Fruit fly (Drosophila melanogaster) whole organism, prepupa: ENCODE results near the gene Ptpmeg2.

ENCODE experiments used
- Blimp-1 ChIP-seq: fragments of 200-800 bp; sonication (Bioruptor generic); optimal IDR thresholded peaks from 3 replicates; lab custom pipeline; 2017; ENCODE audit warnings: missing biosample characterization, missing genetic modification characterization, mild to moderate bottlenecking, moderate library complexity, missing genetic modification reagents
- CG10631 ChIP-seq: fragments of 200-800 bp; sonication (Bioruptor generic); optimal IDR thresholded peaks from 2 replicates; lab custom pipeline; 2016; ENCODE audit warnings: missing biosample characterization, missing genetic modification characterization
- CG11294 ChIP-seq: fragments of 200-800 bp; sonication (Bioruptor generic); IDR thresholded peaks from 2 replicates; pipeline ENCODE4 v1.3.6; 2022; ENCODE audit warnings: missing biosample characterization, missing genetic modification characterization
- CG11762 ChIP-seq: fragments of 200-800 bp; sonication (Bioruptor generic); optimal IDR thresholded peaks from 3 replicates; lab custom pipeline; 2016; ENCODE audit warnings: missing biosample characterization, missing genetic modification characterization; ENCODE audit not compliant: insufficient read depth
- CG15336 ChIP-seq: fragments of 200-800 bp; sonication (Bioruptor generic); IDR thresholded peaks from 2 replicates; pipeline ENCODE4 v1.3.6; 2022; ENCODE audit warnings: missing biosample characterization, missing genetic modification characterization
- CG1621 ChIP-seq: fragments of 200-800 bp; sonication (Bioruptor generic); optimal IDR thresholded peaks from 3 replicates; lab custom pipeline; 2018; ENCODE audit warnings: missing biosample characterization, mild to moderate bottlenecking, missing genetic modification characterization
- CG16779 ChIP-seq: fragments of 200-800 bp; sonication (Bioruptor generic); optimal IDR thresholded peaks from 3 replicates; lab custom pipeline; 2017; ENCODE audit warnings: missing biosample characterization, mild to moderate bottlenecking, missing genetic modification characterization
- CG3032 ChIP-seq: fragments of 200-800 bp; optimal IDR thresholded peaks from 2 replicates; lab custom pipeline; 2019; ENCODE audit warnings: missing biosample characterization, mild to moderate bottlenecking, missing genetic modification characterization, moderate library complexity
- CG32006 ChIP-seq: fragments of 200-800 bp; sonication (Bioruptor generic); optimal IDR thresholded peaks from 3 replicates; lab custom pipeline; 2017; ENCODE audit warnings: missing biosample characterization, mild to moderate bottlenecking, missing genetic modification characterization
- CG34406 ChIP-seq: fragments of 200-800 bp; sonication (Bioruptor generic); optimal IDR thresholded peaks from 3 replicates; lab custom pipeline; 2016; ENCODE audit warnings: missing biosample characterization, missing genetic modification characterization
- CG3919 ChIP-seq: fragments of 200-800 bp; sonication (Bioruptor generic); optimal IDR thresholded peaks from 3 replicates; lab custom pipeline; 2016; ENCODE audit warnings: missing biosample characterization, missing genetic modification characterization
- CG4318 ChIP-seq: fragments of 200-800 bp; sonication (Bioruptor generic); optimal IDR thresholded peaks from 3 replicates; lab custom pipeline; 2017; ENCODE audit warnings: missing biosample characterization, mild to moderate bottlenecking, missing genetic modification characterization
- CG6163 ChIP-seq: fragments of 200-800 bp; sonication (Bioruptor generic); IDR thresholded peaks from 3 replicates; pipeline ENCODE4 v1.3.6; 2022; ENCODE audit warnings: missing biosample characterization, missing genetic modification characterization
- CG6276 ChIP-seq: fragments of 200-800 bp; sonication (Bioruptor generic); optimal IDR thresholded peaks from 2 replicates; lab custom pipeline; 2017; ENCODE audit warnings: missing biosample characterization, mild to moderate bottlenecking, missing genetic modification characterization
- CG6792 ChIP-seq: fragments of 200-800 bp; sonication (Bioruptor generic); optimal IDR thresholded peaks from 3 replicates; lab custom pipeline; 2016; ENCODE audit warnings: missing biosample characterization, missing genetic modification characterization
- CG6808 ChIP-seq: fragments of 200-800 bp; sonication (Bioruptor generic); optimal IDR thresholded peaks from 3 replicates; lab custom pipeline; 2017; ENCODE audit warnings: missing biosample characterization, missing genetic modification characterization, mild to moderate bottlenecking, moderate library complexity, missing genetic modification reagents
- CG6854 ChIP-seq: fragments of 200-800 bp; sonication (Bioruptor generic); optimal IDR thresholded peaks from 2 replicates; lab custom pipeline; 2017; ENCODE audit warnings: missing biosample characterization, mild to moderate bottlenecking, missing genetic modification characterization
- CG7368 ChIP-seq: fragments of 200-800 bp; sonication (Bioruptor generic); optimal IDR thresholded peaks from 3 replicates; lab custom pipeline; 2016; ENCODE audit warnings: missing biosample characterization, missing genetic modification characterization
- CG8119 ChIP-seq: fragments of 200-800 bp; sonication (Bioruptor generic); IDR thresholded peaks from 3 replicates; pipeline ENCODE4 v1.3.6; 2022; ENCODE audit warnings: missing biosample characterization, missing genetic modification characterization
- Eip75B ChIP-seq: fragments of 200-800 bp; sonication (Bioruptor generic); optimal IDR thresholded peaks from 3 replicates; lab custom pipeline; 2016; ENCODE audit warnings: missing biosample characterization, missing genetic modification characterization
- Eip78C ChIP-seq: fragments of 200-800 bp; sonication (Bioruptor generic); peaks from one replicate; lab custom pipeline; 2016; ENCODE audit warnings: missing biosample characterization, missing genetic modification characterization
- Eip93F ChIP-seq: fragments of 200-800 bp; sonication (Bioruptor generic); optimal IDR thresholded peaks from 2 replicates; lab custom pipeline; 2016; ENCODE audit warnings: missing biosample characterization, mild to moderate bottlenecking, missing genetic modification characterization
- Ets21C ChIP-seq: fragments of 200-800 bp; sonication (Bioruptor generic); optimal IDR thresholded peaks from 3 replicates; lab custom pipeline; 2016; ENCODE audit warnings: missing biosample characterization, missing genetic modification characterization
- Ets96B ChIP-seq: fragments of 200-800 bp; optimal IDR thresholded peaks from 2 replicates; lab custom pipeline; 2019; ENCODE audit warnings: missing biosample characterization, mild to moderate bottlenecking, missing genetic modification characterization, moderate library complexity
- Hr38 ChIP-seq: sonication (Bioruptor generic); optimal IDR thresholded peaks from 2 replicates; lab custom pipeline; 2016; ENCODE audit warnings: missing biosample characterization, missing genetic modification characterization
- Hr39 ChIP-seq: fragments of 200-800 bp; sonication (Bioruptor generic); optimal IDR thresholded peaks from 2 replicates; lab custom pipeline; 2016; ENCODE audit warnings: missing biosample characterization, missing genetic modification characterization
- Lpt ChIP-seq: fragments of 200-800 bp; sonication (Bioruptor generic); optimal IDR thresholded peaks from 3 replicates; lab custom pipeline; 2016; ENCODE audit warnings: missing biosample characterization, missing genetic modification characterization
- Met ChIP-seq: fragments of 200-800 bp; sonication (Bioruptor generic); optimal IDR thresholded peaks from 3 replicates; lab custom pipeline; 2016; ENCODE audit warnings: missing biosample characterization, missing genetic modification characterization
- OdsH ChIP-seq: fragments of 200-800 bp; sonication (Bioruptor generic); optimal IDR thresholded peaks from 3 replicates; lab custom pipeline; 2016; ENCODE audit warnings: missing biosample characterization, missing genetic modification characterization
- Smox ChIP-seq: fragments of 200-800 bp; sonication (Bioruptor generic); optimal IDR thresholded peaks from 3 replicates; lab custom pipeline; 2016; ENCODE audit warnings: missing biosample characterization, missing genetic modification characterization
- Sox102F ChIP-seq: fragments of 200-800 bp; sonication (Bioruptor generic); optimal IDR thresholded peaks from 2 replicates; lab custom pipeline; 2016; ENCODE audit warnings: missing biosample characterization, mild to moderate bottlenecking, missing genetic modification characterization
- Sox15 ChIP-seq: fragments of 200-800 bp; sonication (Bioruptor generic); optimal IDR thresholded peaks from 3 replicates; lab custom pipeline; 2016; ENCODE audit warnings: missing biosample characterization, missing genetic modification characterization
- achi ChIP-seq: fragments of 200-800 bp; sonication (Bioruptor generic); optimal IDR thresholded peaks from 3 replicates; lab custom pipeline; 2016; ENCODE audit warnings: missing biosample characterization, missing genetic modification characterization
- acj6 ChIP-seq: fragments of 200-800 bp; sonication (Bioruptor generic); optimal IDR thresholded peaks from 3 replicates; lab custom pipeline; 2016; ENCODE audit warnings: missing biosample characterization, missing genetic modification characterization
- cyc ChIP-seq: fragments of 200-800 bp; sonication (Bioruptor generic); optimal IDR thresholded peaks from 3 replicates; lab custom pipeline; 2016; ENCODE audit warnings: missing biosample characterization, missing genetic modification characterization
- dac ChIP-seq: fragments of 200-800 bp; sonication (Bioruptor generic); optimal IDR thresholded peaks from 2 replicates; lab custom pipeline; 2017; ENCODE audit warnings: missing biosample characterization, mild to moderate bottlenecking, missing genetic modification characterization
- dsx ChIP-seq: fragments of 200-800 bp; optimal IDR thresholded peaks from 3 replicates; lab custom pipeline; 2019; ENCODE audit warnings: missing biosample characterization, mild to moderate bottlenecking, missing genetic modification characterization, moderate library complexity; ENCODE audit not compliant: poor library complexity, severe bottlenecking
- eg ChIP-seq: fragments of 200-800 bp; sonication (Bioruptor generic); IDR thresholded peaks from 3 replicates; pipeline ENCODE4 v1.3.6; 2022; ENCODE audit warnings: missing biosample characterization, missing genetic modification characterization
- esn ChIP-seq: fragments of 200-800 bp; sonication (Bioruptor generic); optimal IDR thresholded peaks from 2 replicates; lab custom pipeline; 2016; ENCODE audit warnings: missing biosample characterization, mild to moderate bottlenecking, missing genetic modification characterization, moderate library complexity
- fd85E ChIP-seq: fragments of 200-800 bp; sonication (Bioruptor generic); optimal IDR thresholded peaks from 3 replicates; lab custom pipeline; 2016; ENCODE audit warnings: missing biosample characterization, missing genetic modification characterization
- fkh ChIP-seq: fragments of 200-800 bp; sonication (Bioruptor generic); optimal IDR thresholded peaks from 3 replicates; lab custom pipeline; 2017; ENCODE audit warnings: missing biosample characterization, mild to moderate bottlenecking, missing genetic modification characterization, moderate library complexity
- net ChIP-seq: fragments of 200-800 bp; sonication (Bioruptor generic); optimal IDR thresholded peaks from 3 replicates; lab custom pipeline; 2016; ENCODE audit warnings: missing biosample characterization, missing genetic modification characterization
- pdm3 ChIP-seq: fragments of 200-800 bp; sonication (Bioruptor generic); optimal IDR thresholded peaks from 3 replicates; lab custom pipeline; 2016; ENCODE audit warnings: missing biosample characterization, missing genetic modification characterization
- salr ChIP-seq, 2 experiments: fragments of 200-800 bp; sonication (Bioruptor generic); optimal IDR thresholded peaks; 3 replicates each; lab custom pipeline; 2016 to 2018; ENCODE audit warnings: missing biosample characterization in 2 of 2, missing genetic modification characterization in 2 of 2, mild to moderate bottlenecking in 1 of 2
- spab ChIP-seq: fragments of 200-800 bp; sonication (Bioruptor generic); optimal IDR thresholded peaks from 2 replicates; lab custom pipeline; 2017; ENCODE audit warnings: missing biosample characterization, mild to moderate bottlenecking, missing genetic modification characterization, missing genetic modification reagents
- ss ChIP-seq, 2 experiments: fragments of 200-800 bp; sonication (Bioruptor generic); optimal IDR thresholded peaks; 2 replicates in 1 of 2; 3 replicates in 1 of 2; lab custom pipeline; 2017 to 2018; ENCODE audit warnings: mild to moderate bottlenecking in 2 of 2, missing biosample characterization in 2 of 2, missing genetic modification characterization in 2 of 2, moderate library complexity in 1 of 2
- svp ChIP-seq: fragments of 200-800 bp; sonication (Bioruptor generic); peaks from one replicate; lab custom pipeline; 2016; ENCODE audit warnings: missing biosample characterization, missing genetic modification characterization
- vri ChIP-seq: fragments of 200-800 bp; sonication (Bioruptor generic); optimal IDR thresholded peaks from 3 replicates; lab custom pipeline; 2016; ENCODE audit warnings: missing biosample characterization, mild to moderate bottlenecking, missing genetic modification characterization

Gene Ptpmeg2

dm6 chrX:9580544-9580943 is 78.4 kb downstream of the Ptpmeg2 start:
- TF ChIP-seq CG8119 (0 out of 3 replicates have a peak, but pooled peaks have one; percentile 17), ss (GFP tag; optimal IDR thresholded peaks at IDR 0.05; lab: Kevin White, UChicago) (peak; percentile 52 to 72), Blimp-1 (GFP tag; lab: Kevin White, UChicago) (peak; percentile 77), Lpt (GFP tag; lab: Kevin White, UChicago) (no peak), Eip75B (peak; percentile 13), eg (0 out of 3 replicates have a peak, but pooled peaks have one; percentile 16), dsx (GFP tag; lab: Kevin White, UChicago) (peak; percentile 15), esn (GFP tag; lab: Kevin White, UChicago) (no peak)

DNA sequence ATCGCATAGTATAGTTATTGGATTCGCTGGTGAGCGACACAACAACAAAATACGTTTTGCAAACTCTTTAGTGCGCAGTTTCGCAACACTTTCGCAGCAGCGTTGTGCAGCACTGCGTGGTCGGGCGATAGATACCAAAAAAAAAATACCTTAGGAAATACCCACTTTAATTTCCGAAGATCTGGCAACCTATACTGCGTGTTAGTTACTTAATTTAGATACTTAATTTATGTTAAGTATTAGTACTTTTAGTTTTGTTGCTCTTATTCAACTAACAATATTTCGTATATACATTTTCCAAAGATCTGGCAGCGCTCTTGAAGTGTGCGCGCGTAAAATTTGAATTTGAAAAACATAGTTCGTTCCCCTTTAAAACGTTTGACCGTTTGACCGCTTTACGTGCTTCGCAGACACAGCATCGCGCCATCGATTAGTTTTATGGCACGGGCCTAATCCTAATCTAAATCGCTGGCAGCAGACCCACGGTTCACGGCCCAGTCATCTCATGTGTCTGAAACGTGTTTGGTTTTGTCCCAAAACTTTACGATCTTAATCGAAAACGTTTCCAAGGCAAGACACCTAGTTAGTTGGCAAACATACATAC is 78.9 kb downstream of the Ptpmeg2 start, which contains the start of gene LPCAT:
LPCAT (minus strand) TSS at position 70 of the 604 bp plus-strand sequence.
- peak; percentile 41 for TF ChIP-seq Ets21C (GFP tag; lab: Kevin White, UChicago)
- peak in 1 of 2 experiments; percentile 0 for TF ChIP-seq salr (GFP tag; optimal IDR thresholded peaks at IDR 0.05; lab: Kevin White, UChicago)
- peak; percentile 74; the same call in 2 of the 3 replicates for TF ChIP-seq eg
- peak; percentile 14 for TF ChIP-seq acj6 (GFP tag; lab: Kevin White, UChicago)
- TF ChIP-seq dsx (GFP tag; lab: Kevin White, UChicago): no peak
- peak; percentile 56 for TF ChIP-seq achi (GFP tag; lab: Kevin White, UChicago)
- no peak for TF ChIP-seq fkh (GFP tag; lab: Kevin White, UChicago)
- TF ChIP-seq CG4318: no peak
- peak; percentile 36 for TF ChIP-seq pdm3 (GFP tag; lab: Kevin White, UChicago)
- no peak for TF ChIP-seq fd85E (GFP tag; lab: Kevin White, UChicago)
- peak; percentile 71 for TF ChIP-seq Hr39
- no peak for TF ChIP-seq Lpt (GFP tag; lab: Kevin White, UChicago)
- peak; percentile 48 for TF ChIP-seq Sox15 (GFP tag; lab: Kevin White, UChicago)
- TF ChIP-seq Ets96B (tag; lab: Kevin White, UChicago): peak; percentile 48
- no peak for TF ChIP-seq CG6854 (GFP tag; lab: Kevin White, UChicago)
- no peak for TF ChIP-seq CG34406 (GFP tag; lab: Kevin White, UChicago)
- peak; percentile 82 for TF ChIP-seq svp (GFP tag; lab: Kevin White, UChicago)
- peak; percentile 36 for TF ChIP-seq esn (GFP tag; lab: Kevin White, UChicago)
- TF ChIP-seq Hr38 (GFP tag; lab: Kevin White, UChicago): no peak
- TF ChIP-seq CG6276 (GFP tag; lab: Kevin White, UChicago): no peak
- TF ChIP-seq CG8119: peak; percentile 57; the same call in 2 of the 3 replicates
- TF ChIP-seq Met: peak; percentile 48
- peak; percentile 23 for TF ChIP-seq Smox (GFP tag; lab: Kevin White, UChicago)
- TF ChIP-seq CG3919 (GFP tag; lab: Kevin White, UChicago): peak; percentile 61
- no peak for TF ChIP-seq CG7368 (GFP tag; lab: Kevin White, UChicago)
- peak; percentile 70 for TF ChIP-seq CG6163 (GFP tag; lab: Robert Waterston, UW)
- TF ChIP-seq Eip78C (GFP tag; lab: Kevin White, UChicago): peak; percentile 92
- TF ChIP-seq CG16779 (tag; lab: Kevin White, UChicago): no peak
- no peak for TF ChIP-seq spab (GFP tag; lab: Kevin White, UChicago)
- TF ChIP-seq CG10631 (GFP tag; lab: Kevin White, UChicago): peak; percentile 50
- no peak for TF ChIP-seq Eip93F (GFP tag; lab: Kevin White, UChicago)
- peak; percentile 30; the same call in 1 of the 2 replicates for TF ChIP-seq CG11294 (GFP tag; lab: Robert Waterston, UW)
- no peak for TF ChIP-seq ss (GFP tag; optimal IDR thresholded peaks at IDR 0.05; lab: Kevin White, UChicago)
- TF ChIP-seq cyc (GFP tag; lab: Kevin White, UChicago): peak; percentile 86
- TF ChIP-seq dac (GFP tag; lab: Kevin White, UChicago): no peak
- peak; percentile 26 for TF ChIP-seq CG6808
- no peak for TF ChIP-seq CG32006 (GFP tag; lab: Kevin White, UChicago)
- no peak for TF ChIP-seq net (GFP tag; lab: Kevin White, UChicago)
- TF ChIP-seq CG3032 (tag; lab: Kevin White, UChicago): peak; percentile 39
- TF ChIP-seq Sox102F (GFP tag; lab: Kevin White, UChicago): no peak
- peak; percentile 46 for TF ChIP-seq CG11762 (GFP tag; lab: Kevin White, UChicago)
- TF ChIP-seq vri: peak; percentile 2
- no peak for TF ChIP-seq CG1621 (tag; lab: Kevin White, UChicago)
- 0 out of 2 replicates have a peak, but pooled peaks have one; percentile 41 for TF ChIP-seq CG15336
- TF ChIP-seq OdsH (GFP tag; lab: Kevin White, UChicago): peak; percentile 46
- TF ChIP-seq CG6792 (GFP tag; lab: Kevin White, UChicago): no peak
